Fruit fly (Drosophila melanogaster) whole organism, embryonic: ENCODE measurements around the gene trx.
A peak's percentile ranks its signal among the peaks of the same experiment; 100 is the strongest.

Experiments
- B-H1 ChIP-seq: fragments of 200-800 bp; sonication (Bioruptor generic); IDR thresholded peaks from 3 replicates; pipeline ENCODE4 v1.3.6; 2022; ENCODE audit warnings: missing biosample characterization, missing genetic modification characterization
- CG10543 ChIP-seq: fragments of 200-800 bp; sonication (Bioruptor generic); optimal IDR thresholded peaks from 3 replicates; lab custom pipeline; 2017; ENCODE audit warnings: missing biosample characterization, mild to moderate bottlenecking, missing genetic modification characterization, moderate library complexity
- CG11093 ChIP-seq: fragments of 200-800 bp; sonication (Bioruptor generic); IDR thresholded peaks from 3 replicates; pipeline ENCODE4 v1.3.6; 2022; ENCODE audit warnings: missing biosample characterization, missing genetic modification characterization
- CG11398 ChIP-seq: fragments of 200-800 bp; sonication (Bioruptor generic); optimal IDR thresholded peaks from 2 replicates; lab custom pipeline; 2016; ENCODE audit warnings: missing biosample characterization, missing genetic modification characterization
- CG12769 ChIP-seq: fragments of 200-800 bp; sonication (Bioruptor generic); optimal IDR thresholded peaks from 2 replicates; lab custom pipeline; 2019; ENCODE audit warnings: missing biosample characterization, mild to moderate bottlenecking, missing genetic modification characterization, moderate library complexity
- CG14710 ChIP-seq: fragments of 200-800 bp; sonication (Bioruptor generic); optimal IDR thresholded peaks from 3 replicates; lab custom pipeline; 2019; ENCODE audit warnings: missing biosample characterization, mild to moderate bottlenecking, missing genetic modification characterization, moderate library complexity
- CG15696 ChIP-seq: fragments of 200-800 bp; sonication (Bioruptor generic); optimal IDR thresholded peaks from 2 replicates; lab custom pipeline; 2019; ENCODE audit warnings: missing biosample characterization, mild to moderate bottlenecking, missing genetic modification characterization, moderate library complexity
- CG16779 ChIP-seq: fragments of 200-800 bp; sonication (Bioruptor generic); IDR thresholded peaks from 2 replicates; pipeline ENCODE4 v1.3.6; 2022; ENCODE audit warnings: missing biosample characterization, missing genetic modification characterization
- CG16863 ChIP-seq: fragments of 200-800 bp; sonication (Bioruptor generic); optimal IDR thresholded peaks from 3 replicates; lab custom pipeline; 2016; ENCODE audit warnings: missing biosample characterization, missing genetic modification characterization
- CG30403 ChIP-seq: fragments of 200-800 bp; sonication (Bioruptor generic); optimal IDR thresholded peaks from 3 replicates; lab custom pipeline; 2016; ENCODE audit warnings: missing biosample characterization, missing genetic modification characterization
- CG4282 ChIP-seq: fragments of 200-800 bp; sonication (Bioruptor generic); optimal IDR thresholded peaks from 2 replicates; lab custom pipeline; 2016; ENCODE audit warnings: missing biosample characterization, missing genetic modification characterization
- CG4328 ChIP-seq: fragments of 200-800 bp; sonication (Bioruptor generic); optimal IDR thresholded peaks from 3 replicates; lab custom pipeline; 2017; ENCODE audit warnings: missing biosample characterization, missing genetic modification reagents, missing genetic modification characterization
- CG4360 ChIP-seq: fragments of 200-800 bp; sonication (Bioruptor generic); IDR thresholded peaks from 2 replicates; pipeline ENCODE4 v1.3.6; 2022; ENCODE audit warnings: missing biosample characterization, missing genetic modification characterization
- CG5245 ChIP-seq: fragments of 200-800 bp; sonication (Bioruptor generic); optimal IDR thresholded peaks from 3 replicates; lab custom pipeline; 2016; ENCODE audit warnings: missing biosample characterization, missing genetic modification characterization
- CG6175 ChIP-seq: fragments of 200-800 bp; sonication (Bioruptor generic); IDR thresholded peaks from 3 replicates; pipeline ENCODE4 v1.3.6; 2022; ENCODE audit warnings: missing biosample characterization, missing genetic modification characterization
- CG6791 ChIP-seq: fragments of 200-800 bp; sonication (Bioruptor generic); IDR thresholded peaks from 3 replicates; pipeline ENCODE4 v1.3.6; 2022; ENCODE audit warnings: missing biosample characterization, missing genetic modification characterization; ENCODE audit not compliant: partially characterized antibody
- CG7963 ChIP-seq: fragments of 200-800 bp; sonication (Bioruptor generic); IDR thresholded peaks from 3 replicates; pipeline ENCODE4 v1.3.6; 2022; ENCODE audit warnings: missing biosample characterization, missing genetic modification characterization; ENCODE audit not compliant: partially characterized antibody
- CG7987 ChIP-seq: fragments of 200-800 bp; sonication (Bioruptor generic); optimal IDR thresholded peaks from 2 replicates; lab custom pipeline; 2018; ENCODE audit warnings: missing biosample characterization, mild to moderate bottlenecking, missing genetic modification characterization, moderate library complexity
- CG8765 ChIP-seq: fragments of 200-800 bp; sonication (Bioruptor generic); IDR thresholded peaks from 2 replicates; pipeline ENCODE4 v1.3.6; 2022; ENCODE audit warnings: missing biosample characterization, missing genetic modification characterization
- CG9215 ChIP-seq: fragments of 200-800 bp; sonication (Bioruptor generic); IDR thresholded peaks from 2 replicates; pipeline ENCODE4 v1.3.6; 2022; ENCODE audit warnings: missing biosample characterization, missing genetic modification characterization
- CG9437 ChIP-seq: fragments of 200-800 bp; sonication (Bioruptor generic); optimal IDR thresholded peaks from 2 replicates; lab custom pipeline; 2018; ENCODE audit warnings: missing biosample characterization, mild to moderate bottlenecking, missing genetic modification characterization
- Chrac-16 ChIP-seq: fragments of 200-800 bp; sonication (Bioruptor generic); optimal IDR thresholded peaks from 3 replicates; lab custom pipeline; 2016; ENCODE audit warnings: missing biosample characterization, missing genetic modification characterization
- D19B ChIP-seq: fragments of 200-800 bp; sonication (Bioruptor generic); optimal IDR thresholded peaks from 2 replicates; lab custom pipeline; 2017; ENCODE audit warnings: missing biosample characterization, mild to moderate bottlenecking, missing genetic modification characterization
- Dp ChIP-seq: fragments of 200-800 bp; sonication (Bioruptor generic); optimal IDR thresholded peaks from 2 replicates; lab custom pipeline; 2018; ENCODE audit warnings: missing biosample characterization, mild to moderate bottlenecking, missing genetic modification characterization, moderate library complexity
- Gug ChIP-seq: fragments of 200-800 bp; sonication (Bioruptor generic); IDR thresholded peaks from 4 replicates; pipeline ENCODE4 v1.3.6; 2022; ENCODE audit warnings: missing biosample characterization, missing genetic modification characterization
- Med ChIP-seq: fragments of 200-800 bp; sonication (Bioruptor generic); peaks from one replicate; lab custom pipeline; 2016; ENCODE audit warnings: missing biosample characterization, missing genetic modification characterization, mild to moderate bottlenecking, inconsistent platforms, moderate library complexity
- Pdp1 ChIP-seq, 2 experiments: fragments of 200-800 bp; sonication (Bioruptor generic); optimal IDR thresholded peaks; 3 replicates each; lab custom pipeline; 2016; ENCODE audit warnings: missing biosample characterization in 2 of 2, missing genetic modification characterization in 2 of 2, mild to moderate bottlenecking in 1 of 2, moderate library complexity in 1 of 2
- abd-A ChIP-seq: fragments of 200-800 bp; sonication (Bioruptor generic); optimal IDR thresholded peaks from 3 replicates; lab custom pipeline; 2019; ENCODE audit warnings: missing biosample characterization, mild to moderate bottlenecking, missing genetic modification characterization, moderate library complexity
- cg ChIP-seq: fragments of 200-800 bp; sonication (Bioruptor generic); optimal IDR thresholded peaks from 3 replicates; lab custom pipeline; 2019; ENCODE audit warnings: missing biosample characterization, mild to moderate bottlenecking, missing genetic modification characterization, moderate library complexity
- chm ChIP-seq: fragments of 200-800 bp; sonication (Bioruptor generic); IDR thresholded peaks from 2 replicates; pipeline ENCODE4 v1.3.6; 2022; ENCODE audit warnings: missing biosample characterization, missing genetic modification characterization
- crol ChIP-seq: fragments of 200-800 bp; sonication (Bioruptor generic); IDR thresholded peaks from 2 replicates; pipeline ENCODE4 v1.3.6; 2022; ENCODE audit warnings: missing biosample characterization, missing genetic modification characterization
- her ChIP-seq: fragments of 200-800 bp; sonication (Bioruptor generic); optimal IDR thresholded peaks from 2 replicates; lab custom pipeline; 2016; ENCODE audit warnings: missing biosample characterization, missing genetic modification characterization
- hkb ChIP-seq, 2 experiments: fragments of 200-800 bp in 1 of 2; fragments of >200 bp in 1 of 2; sonication (Bioruptor generic) in 1 of 2; IDR thresholded peaks in 1 of 2; optimal IDR thresholded peaks in 1 of 2; 2 replicates each; pipeline versions ENCODE4 v1.3.6 to Lab custom; 2017 to 2022; ENCODE audit warnings: missing biosample characterization in 1 of 2, missing genetic modification characterization in 1 of 2
- inv ChIP-seq: fragments of 200-800 bp; sonication (Bioruptor generic); IDR thresholded peaks from 2 replicates; pipeline ENCODE4 v1.3.6; 2022; ENCODE audit warnings: missing biosample characterization, missing genetic modification characterization; ENCODE audit not compliant: partially characterized antibody
- ken ChIP-seq: fragments of 200-800 bp; sonication (Bioruptor generic); IDR thresholded peaks from 3 replicates; pipeline ENCODE4 v1.3.6; 2022; ENCODE audit warnings: missing biosample characterization, missing genetic modification characterization
- kni ChIP-seq: fragments of 200-800 bp; sonication (Bioruptor generic); optimal IDR thresholded peaks from 3 replicates; lab custom pipeline; 2017; ENCODE audit warnings: mild to moderate bottlenecking, missing biosample characterization, missing genetic modification reagents, missing genetic modification characterization
- nau ChIP-seq: fragments of 200-800 bp; sonication (Bioruptor generic); optimal IDR thresholded peaks from 3 replicates; lab custom pipeline; 2017; ENCODE audit warnings: missing biosample characterization, mild to moderate bottlenecking, missing genetic modification characterization, missing genetic modification reagents
- nerfin-2 ChIP-seq: fragments of 200-800 bp; sonication (Bioruptor generic); IDR thresholded peaks from 2 replicates; pipeline ENCODE4 v1.3.6; 2022; ENCODE audit warnings: missing biosample characterization, missing genetic modification characterization; ENCODE audit not compliant: partially characterized antibody
- oc ChIP-seq: fragments of 200-800 bp; sonication (Bioruptor generic); optimal IDR thresholded peaks from 2 replicates; lab custom pipeline; 2018; ENCODE audit warnings: missing biosample characterization, mild to moderate bottlenecking, missing genetic modification characterization, moderate library complexity
- pho ChIP-seq: fragments of 200-800 bp; sonication (Bioruptor generic); optimal IDR thresholded peaks from 2 replicates; lab custom pipeline; 2016; ENCODE audit warnings: missing biosample characterization, missing genetic modification characterization
- scrt ChIP-seq: fragments of 200-800 bp; sonication (Bioruptor generic); optimal IDR thresholded peaks from 2 replicates; lab custom pipeline; 2018; ENCODE audit warnings: missing biosample characterization, mild to moderate bottlenecking, missing genetic modification characterization, moderate library complexity
- shn ChIP-seq: fragments of 200-800 bp; sonication (Bioruptor generic); optimal IDR thresholded peaks from 3 replicates; lab custom pipeline; 2016; ENCODE audit warnings: missing biosample characterization, missing genetic modification characterization
- stwl ChIP-seq: fragments of 200-800 bp; sonication (Bioruptor generic); optimal IDR thresholded peaks from 3 replicates; lab custom pipeline; 2018; ENCODE audit warnings: missing biosample characterization, mild to moderate bottlenecking, missing genetic modification characterization, moderate library complexity
- vfl ChIP-seq: fragments of 200-800 bp; sonication (Bioruptor generic); optimal IDR thresholded peaks from 2 replicates; lab custom pipeline; 2016; ENCODE audit warnings: missing biosample characterization, missing genetic modification characterization
- zf30C ChIP-seq: fragments of 200-800 bp; sonication (Bioruptor generic); optimal IDR thresholded peaks from 3 replicates; lab custom pipeline; 2018; ENCODE audit warnings: missing biosample characterization, mild to moderate bottlenecking, missing genetic modification characterization

The trx gene

dm6 chr3R:14331474-14331873 lies 44.8 kb upstream of the trx start:
- TF ChIP-seq Med (GFP tag; lab: Kevin White, UChicago): peak; percentile 21
- no peak for TF ChIP-seq Chrac-16
- TF ChIP-seq pho: no peak
- peak; percentile 25 for TF ChIP-seq CG10543 (GFP tag; lab: Kevin White, UChicago)
- TF ChIP-seq abd-A (tag; lab: Kevin White, UChicago): peak; percentile 40
- peak; percentile 91 for TF ChIP-seq CG12769 (tag; lab: Kevin White, UChicago)
- TF ChIP-seq CG9437 (GFP tag; lab: Kevin White, UChicago): no peak
- TF ChIP-seq CG7963 (GFP tag; lab: Robert Waterston, UW): no peak
- TF ChIP-seq Pdp1 (GFP tag; optimal IDR thresholded peaks at IDR 0.05; lab: Kevin White, UChicago): peak in 1 of 2 experiments; percentile 34
- TF ChIP-seq crol (GFP tag; lab: Robert Waterston, UW): peak; percentile 77
- TF ChIP-seq chm (GFP tag; lab: Robert Waterston, UW): 0 out of 2 replicates have a peak, but pooled peaks have one; percentile 13
- peak; percentile 56 for TF ChIP-seq CG4328 (GFP tag; lab: Kevin White, UChicago)

- TF ChIP-seq stwl (tag; lab: Kevin White, UChicago): peak; percentile 28
- peak; percentile 27; the same call in 1 of the 2 replicates for TF ChIP-seq CG9215 (GFP tag; lab: Robert Waterston, UW)
- no peak for TF ChIP-seq vfl (GFP tag; lab: Kevin White, UChicago)
- no peak for TF ChIP-seq chm (GFP tag; lab: Robert Waterston, UW)
- TF ChIP-seq CG5245 (GFP tag; lab: Kevin White, UChicago): no peak
- TF ChIP-seq CG16863 (GFP tag; lab: Kevin White, UChicago): no peak
- no peak for TF ChIP-seq CG6791 (GFP tag; lab: Robert Waterston, UW)
- TF ChIP-seq CG16779 (GFP tag; lab: Robert Waterston, UW): no peak
- no peak for TF ChIP-seq CG11398 (GFP tag; lab: Kevin White, UChicago)
- peak; percentile 19 for TF ChIP-seq Dp
- TF ChIP-seq CG11093 (GFP tag; lab: Robert Waterston, UW): no peak
- TF ChIP-seq CG4282: no peak
- no peak for TF ChIP-seq B-H1
- TF ChIP-seq ken (GFP tag; lab: Robert Waterston, UW): no peak
- TF ChIP-seq hkb (optimal IDR thresholded peaks at IDR 0.05; lab: Kevin White, UChicago): no peak
- no peak for TF ChIP-seq hkb (GFP tag; IDR thresholded peaks at IDR 0.05; lab: Robert Waterston, UW)
- no peak for TF ChIP-seq Chrac-16
- TF ChIP-seq CG4360 (GFP tag; lab: Robert Waterston, UW): peak; percentile 65; the same call in 1 of the 2 replicates
- no peak for TF ChIP-seq CG14710 (tag; lab: Kevin White, UChicago)
- TF ChIP-seq Gug (GFP tag; lab: Robert Waterston, UW): no peak
- TF ChIP-seq, all 482 proteins: peak for 4
Measured at dm6 chr3R:14330654-14331053, 44.0 kb upstream of the trx start.

dm6 chr3R:14329549-14329948 lies 42.8 kb upstream of the trx start:
- TF ChIP-seq nau (GFP tag; lab: Kevin White, UChicago): no peak
- TF ChIP-seq D19B (GFP tag; lab: Kevin White, UChicago): peak; percentile 51

- TF ChIP-seq CG6175 (GFP tag; lab: Robert Waterston, UW) (no peak), CG30403 (GFP tag; lab: Kevin White, UChicago) (peak; percentile 83), scrt (GFP tag; lab: Kevin White, UChicago) (peak; percentile 59), kni (GFP tag; lab: Kevin White, UChicago) (peak; percentile 15), CG8765 (GFP tag; lab: Robert Waterston, UW) (peak; percentile 15; the same call in 1 of the 2 replicates), nerfin-2 (GFP tag; lab: Robert Waterston, UW) (no peak), CG7987 (GFP tag; lab: Kevin White, UChicago) (no peak), inv (GFP tag; lab: Robert Waterston, UW) (peak; percentile 15; the same call in 1 of the 2 replicates), her (GFP tag; lab: Kevin White, UChicago) (no peak), shn (GFP tag; lab: Kevin White, UChicago) (peak; percentile 39), CG15696 (tag; lab: Kevin White, UChicago) (peak; percentile 75), oc (no peak), cg (GFP tag; lab: Kevin White, UChicago) (no peak), zf30C (GFP tag; lab: Kevin White, UChicago) (no peak)
Measured at dm6 chr3R:14327472-14328104, 40.9 kb upstream of the trx start, which contains the start of gene spn-B. spn-B (plus strand) TSS chr3R:14328051.
